Fruit fly (Drosophila melanogaster): ENCODE data around the gene CG15385.

The CG15385 gene

dm6 chr2L:2198613-2199432 is 13.5 kb downstream of the CG15385 start:
- TF ChIP-seq CTCF (optimal IDR thresholded peaks at IDR 0.05), result no peak
- TF ChIP-seq CG8478 (optimal IDR thresholded peaks at IDR 0.05), result peak; percentile 31

dm6 chr2L:2198119-2198494 is 14.3 kb downstream of the CG15385 start:
- no peak for TF ChIP-seq CTCF (optimal IDR thresholded peaks at IDR 0.05)

- TF ChIP-seq CG8478 (optimal IDR thresholded peaks at IDR 0.05), result no peak
- TF ChIP-seq CTCF (optimal IDR thresholded peaks at IDR 0.05), result no peak
Measured at dm6 chr2L:2197475-2198118, 14.8 kb downstream of the CG15385 start, which contains the start of gene COX7AL2. COX7AL2 (minus strand) TSS chr2L:2197912.

- TF ChIP-seq CG8478 (optimal IDR thresholded peaks at IDR 0.05), result no peak
- TF ChIP-seq CTCF (optimal IDR thresholded peaks at IDR 0.05), result no peak
Measured at dm6 chr2L:2196590-2197474, 15.5 kb downstream of the CG15385 start.

dm6 chr2L:2195328-2195727 is 17.0 kb downstream of the CG15385 start:
- TF ChIP-seq CTCF (optimal IDR thresholded peaks at IDR 0.05), result peak; percentile 51 to 54
- TF ChIP-seq CG8478 (optimal IDR thresholded peaks at IDR 0.05), result no peak

- TF ChIP-seq CG8478 (optimal IDR thresholded peaks at IDR 0.05) (no peak), CTCF (optimal IDR thresholded peaks at IDR 0.05) (no peak)
Measured at dm6 chr2L:2194305-2194828, 18.0 kb downstream of the CG15385 start.

- TF ChIP-seq CG8478 (optimal IDR thresholded peaks at IDR 0.05) (no peak), CTCF (optimal IDR thresholded peaks at IDR 0.05) (peak in 1 of 2 experiments; percentile 10)
Measured at dm6 chr2L:2193357-2193780, 19.0 kb downstream of the CG15385 start.

dm6 chr2L:2192123-2192601 is 20.2 kb downstream of the CG15385 start, which contains the start of gene CG10874:
CG10874 (minus strand) TSS chr2L:2192386.
- no peak for TF ChIP-seq CTCF (optimal IDR thresholded peaks at IDR 0.05)
- TF ChIP-seq CG8478 (optimal IDR thresholded peaks at IDR 0.05), result no peak

dm6 chr2L:2191404-2191803 is 21.0 kb downstream of the CG15385 start:
- TF ChIP-seq CG8478 (optimal IDR thresholded peaks at IDR 0.05) (no peak), CTCF (optimal IDR thresholded peaks at IDR 0.05) (no peak)

dm6 chr2L:2190684-2191083 is 21.7 kb downstream of the CG15385 start:
- TF ChIP-seq CG8478 (optimal IDR thresholded peaks at IDR 0.05) (no peak), CTCF (optimal IDR thresholded peaks at IDR 0.05) (no peak)

dm6 chr2L:2189100-2189499 is 23.3 kb downstream of the CG15385 start:
- TF ChIP-seq CG8478 (optimal IDR thresholded peaks at IDR 0.05) (no peak), CTCF (optimal IDR thresholded peaks at IDR 0.05) (no peak)

- no peak for TF ChIP-seq CG8478 (optimal IDR thresholded peaks at IDR 0.05)
- TF ChIP-seq CTCF (optimal IDR thresholded peaks at IDR 0.05), result no peak
Measured at dm6 chr2L:2187411-2187810, 25.0 kb downstream of the CG15385 start.

dm6 chr2L:2185373-2185772 is 27.0 kb downstream of the CG15385 start:
- TF ChIP-seq CTCF (optimal IDR thresholded peaks at IDR 0.05) (no peak), CG8478 (optimal IDR thresholded peaks at IDR 0.05) (no peak)

- TF ChIP-seq CG8478 (optimal IDR thresholded peaks at IDR 0.05) (no peak), CTCF (optimal IDR thresholded peaks at IDR 0.05) (no peak)
Measured at dm6 chr2L:2184659-2185058, 27.7 kb downstream of the CG15385 start.

- TF ChIP-seq CG8478 (optimal IDR thresholded peaks at IDR 0.05) (no peak), CTCF (optimal IDR thresholded peaks at IDR 0.05) (no peak)
Measured at dm6 chr2L:2184129-2184528, 28.2 kb downstream of the CG15385 start.

Data from S2 (cell line).